Worm (Caenorhabditis elegans): Measurements from ENCODE around the gene Y22D7AR.7.

The Y22D7AR.7 gene

ce11 chrIII:1687999-1688398 lies at the start of gene Y22D7AR.7:
TSS of gene Y22D7AR.7 (minus strand) at chrIII:1688099.
- TF ChIP-seq fkh-6 (tag; optimal IDR thresholded peaks at IDR 0.05), result no peak
- TF ChIP-seq pha-2 (tag; optimal IDR thresholded peaks at IDR 0.05), result no peak
- TF ChIP-seq pax-1 (tag; optimal IDR thresholded peaks at IDR 0.05), result no peak
- no peak for TF ChIP-seq fkh-10 (GFP tag; optimal IDR thresholded peaks at IDR 0.05)
- TF ChIP-seq hlh-13 (GFP tag; optimal IDR thresholded peaks at IDR 0.05), result no peak
- no peak for TF ChIP-seq odd-2 (tag; optimal IDR thresholded peaks at IDR 0.05)
- no peak for TF ChIP-seq madf-2 (tag; optimal IDR thresholded peaks at IDR 0.05)
- TF ChIP-seq ceh-2 (tag; optimal IDR thresholded peaks at IDR 0.05), result no peak
- TF ChIP-seq pha-4 (tag; optimal IDR thresholded peaks at IDR 0.05), result no peak
- no peak for TF ChIP-seq ceh-48 (tag; optimal IDR thresholded peaks at IDR 0.05)
- no peak for TF ChIP-seq ceh-6 (GFP tag; optimal IDR thresholded peaks at IDR 0.05)

- TF ChIP-seq ceh-31 (tag; optimal IDR thresholded peaks at IDR 0.05) (no peak), unc-42 (tag; optimal IDR thresholded peaks at IDR 0.05) (peak; percentile 51)
These were observed 45.5 kb upstream of the Y22D7AR.7 start for ce11 chrIII:1733412-1733811.

- TF ChIP-seq ceh-14 (tag; optimal IDR thresholded peaks at IDR 0.05), result no peak
- TF ChIP-seq lim-6 (tag; optimal IDR thresholded peaks at IDR 0.05), result no peak
- no peak for TF ChIP-seq hlh-15 (tag; optimal IDR thresholded peaks at IDR 0.05)
- TF ChIP-seq hlh-13 (GFP tag; optimal IDR thresholded peaks at IDR 0.05), result no peak
- no peak for TF ChIP-seq ceh-2 (tag; optimal IDR thresholded peaks at IDR 0.05)
- TF ChIP-seq hlh-30 (tag; optimal IDR thresholded peaks at IDR 0.05; ENCODE audit: insufficient read depth), result no peak
- TF ChIP-seq sox-2 (GFP tag; IDR thresholded peaks at IDR 0.05), result no peak
- TF ChIP-seq pat-9 (tag; optimal IDR thresholded peaks at IDR 0.05), result no peak
- TF ChIP-seq pag-3 (tag; optimal IDR thresholded peaks at IDR 0.05; ENCODE audit: borderline replicate concordance), result no peak
- TF ChIP-seq ceh-19 (GFP tag; optimal IDR thresholded peaks at IDR 0.05), result no peak
- no peak for TF ChIP-seq zip-5 (tag; optimal IDR thresholded peaks at IDR 0.05)
- no peak for TF ChIP-seq C08G9.2 (tag; optimal IDR thresholded peaks at IDR 0.05)
- TF ChIP-seq ceh-34 (tag; optimal IDR thresholded peaks at IDR 0.05), result no peak
- no peak for TF ChIP-seq tbx-2 (tag; optimal IDR thresholded peaks at IDR 0.05)
- TF ChIP-seq eyg-1 (tag; optimal IDR thresholded peaks at IDR 0.05), result no peak
- no peak for TF ChIP-seq sox-4 (tag; optimal IDR thresholded peaks at IDR 0.05)
- no peak for TF ChIP-seq ceh-31 (tag; optimal IDR thresholded peaks at IDR 0.05)
These were observed 45.1 kb upstream of the Y22D7AR.7 start, which contains the start of gene ser-4 for ce11 chrIII:1733001-1733400. TSS of gene ser-4 (minus strand) at chrIII:1733101.

ce11 chrIII:1731850-1732249 lies 44.0 kb upstream of the Y22D7AR.7 start:
- TF ChIP-seq tbx-2 (tag; optimal IDR thresholded peaks at IDR 0.05), result no peak
- no peak for TF ChIP-seq fax-1 (tag; optimal IDR thresholded peaks at IDR 0.05)
- TF ChIP-seq ets-4 (tag; optimal IDR thresholded peaks at IDR 0.05), result no peak
- TF ChIP-seq mec-3 (tag; optimal IDR thresholded peaks at IDR 0.05; ENCODE audit: borderline replicate concordance), result no peak
- TF ChIP-seq unc-42 (tag; optimal IDR thresholded peaks at IDR 0.05), result peak; percentile 88

- TF ChIP-seq dve-1 (tag; optimal IDR thresholded peaks at IDR 0.05), result peak; percentile 77
- no peak for TF ChIP-seq hlh-13 (GFP tag; optimal IDR thresholded peaks at IDR 0.05)
- TF ChIP-seq pqm-1 (tag; optimal IDR thresholded peaks at IDR 0.05), result no peak
- TF ChIP-seq ceh-34 (tag; optimal IDR thresholded peaks at IDR 0.05), result no peak
- TF ChIP-seq C38D4.7 (GFP tag; optimal IDR thresholded peaks at IDR 0.05), result no peak
These were observed 30.9 kb upstream of the Y22D7AR.7 start for ce11 chrIII:1718800-1719199.

- no peak for TF ChIP-seq unc-42 (tag; optimal IDR thresholded peaks at IDR 0.05)
- TF ChIP-seq elt-4 (tag; optimal IDR thresholded peaks at IDR 0.05), result no peak
- TF ChIP-seq tbx-2 (tag; optimal IDR thresholded peaks at IDR 0.05), result no peak
- no peak for TF ChIP-seq nhr-11 (tag; optimal IDR thresholded peaks at IDR 0.05)
- no peak for TF ChIP-seq hlh-6 (tag; optimal IDR thresholded peaks at IDR 0.05)
- TF ChIP-seq dve-1 (tag; optimal IDR thresholded peaks at IDR 0.05), result no peak
- no peak for TF ChIP-seq pha-2 (tag; optimal IDR thresholded peaks at IDR 0.05)
These were observed 29.9 kb upstream of the Y22D7AR.7 start for ce11 chrIII:1717772-1718171.
